Fruit fly (Drosophila melanogaster): ENCODE data around the gene Ktl.

Gene Ktl

DNA sequence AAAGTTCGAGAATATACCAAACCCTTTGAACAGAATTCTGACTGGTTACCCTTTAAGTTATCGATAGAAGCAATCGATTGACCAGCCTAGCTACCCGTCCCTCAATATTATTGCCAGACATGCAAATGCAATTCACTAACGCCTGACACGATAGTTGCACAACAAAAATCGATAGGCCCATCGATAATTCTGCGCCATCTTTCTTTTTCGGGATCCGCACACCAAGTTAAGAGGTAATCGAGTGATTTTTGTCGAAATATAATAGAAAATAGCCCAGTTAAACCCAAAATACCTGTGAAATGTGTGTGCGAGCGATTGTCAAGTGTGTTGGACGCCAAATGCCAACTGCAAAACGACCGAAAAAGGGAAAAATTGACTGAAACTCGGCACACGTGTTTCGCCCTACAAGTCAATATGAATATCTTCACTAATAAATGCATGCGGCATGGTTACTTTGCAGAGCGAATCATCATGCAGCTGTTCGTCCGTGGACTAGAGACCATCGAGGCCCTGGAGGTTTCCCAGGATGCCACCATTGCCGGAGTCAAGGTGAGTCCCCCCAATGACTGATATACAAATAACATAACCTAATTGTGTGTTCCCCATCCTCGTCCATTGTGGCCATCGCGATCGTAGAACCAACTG is 46.6 kb downstream of the Ktl start, which contains the start of gene RpS30 (continued):
- TF ChIP-seq CG18476 (GFP tag; optimal IDR thresholded peaks at IDR 0.05) (no peak), org-1 (GFP tag; optimal IDR thresholded peaks at IDR 0.05) (no peak), CG10147 (GFP tag; optimal IDR thresholded peaks at IDR 0.05) (peak; percentile 51), onecut (GFP tag; IDR thresholded peaks at IDR 0.05) (peak; percentile 69), CG2202 (tag; optimal IDR thresholded peaks at IDR 0.05) (peak; percentile 8), gt (GFP tag; IDR thresholded peaks at IDR 0.05) (no peak), luna (GFP tag; optimal IDR thresholded peaks at IDR 0.05) (no peak), Taf1 (GFP tag; IDR thresholded peaks at IDR 0.05) (no peak), CG7271 (tag; optimal IDR thresholded peaks at IDR 0.05) (peak; percentile 5), CG12744 (GFP tag; optimal IDR thresholded peaks at IDR 0.05) (no peak), ham (GFP tag; IDR thresholded peaks at IDR 0.05) (no peak), CG12236 (GFP tag; optimal IDR thresholded peaks at IDR 0.05) (no peak), zen2 (GFP tag; IDR thresholded peaks at IDR 0.05; ENCODE audit: partially characterized antibody) (peak; percentile 87), CG43689 (GFP tag; IDR thresholded peaks at IDR 0.05) (no peak), Hr78 (GFP tag; optimal IDR thresholded peaks at IDR 0.05) (no peak), B-H1 (GFP tag; IDR thresholded peaks at IDR 0.05) (no peak), nerfin-1 (tag; optimal IDR thresholded peaks at IDR 0.05) (peak; percentile 34), chinmo (GFP tag; IDR thresholded peaks at IDR 0.05; ENCODE audit: partially characterized antibody) (peak; percentile 94), Hr3 (GFP tag; optimal IDR thresholded peaks at IDR 0.05) (no peak), Pdp1 (GFP tag; optimal IDR thresholded peaks at IDR 0.05) (peak in 1 of 2 experiments; percentile 92), sqz (GFP tag; optimal IDR thresholded peaks at IDR 0.05) (no peak), maf-S (GFP tag; optimal IDR thresholded peaks at IDR 0.05) (peak; percentile 14), CG10274 (GFP tag; optimal IDR thresholded peaks at IDR 0.05) (no peak), usp (GFP tag; optimal IDR thresholded peaks at IDR 0.05) (no peak), CG13624 (GFP tag; optimal IDR thresholded peaks at IDR 0.05) (peak; percentile 33), corto (GFP tag; optimal IDR thresholded peaks at IDR 0.05) (no peak), Ets65A (GFP tag) (peak; percentile 93), chn (GFP tag; optimal IDR thresholded peaks at IDR 0.05) (no peak), CG6689 (GFP tag; IDR thresholded peaks at IDR 0.05) (no peak), CG1647 (GFP tag; optimal IDR thresholded peaks at IDR 0.05) (no peak), CG6854 (GFP tag; optimal IDR thresholded peaks at IDR 0.05) (no peak), Sox102F (GFP tag; optimal IDR thresholded peaks at IDR 0.05) (no peak), caup (GFP tag; optimal IDR thresholded peaks at IDR 0.05; ENCODE audit: severe bottlenecking) (peak; percentile 42), dm (GFP tag; optimal IDR thresholded peaks at IDR 0.05) (peak; percentile 91), CG1792 (GFP tag; optimal IDR thresholded peaks at IDR 0.05) (peak; percentile 41), Abd-B (GFP tag; optimal IDR thresholded peaks at IDR 0.05) (peak; percentile 6), CG10462 (GFP tag; optimal IDR thresholded peaks at IDR 0.05) (no peak), Side (GFP tag; optimal IDR thresholded peaks at IDR 0.05) (no peak), CkIIα-i1 (GFP tag; IDR thresholded peaks at IDR 0.05) (no peak), az2 (GFP tag; optimal IDR thresholded peaks at IDR 0.05) (no peak), hb (GFP tag; IDR thresholded peaks at IDR 0.05; ENCODE audit: partially characterized antibody) (peak; percentile 96), NfI (GFP tag; optimal IDR thresholded peaks at IDR 0.05) (peak; percentile 52), Ravus (GFP tag; IDR thresholded peaks at IDR 0.05) (no peak), E2f2 (GFP tag; IDR thresholded peaks at IDR 0.05) (peak; percentile 61), nom (GFP tag; optimal IDR thresholded peaks at IDR 0.05) (no peak), vfl (GFP tag; optimal IDR thresholded peaks at IDR 0.05) (peak; percentile 69), Rfx (GFP tag; IDR thresholded peaks at IDR 0.05) (peak; percentile 71), Adf1 (GFP tag; IDR thresholded peaks at IDR 0.05) (no peak), Doc2 (GFP tag; IDR thresholded peaks at IDR 0.05) (no peak), kni (GFP tag; optimal IDR thresholded peaks at IDR 0.05) (no peak), CG2199 (GFP tag; IDR thresholded peaks at IDR 0.05) (no peak)
